Worm (Caenorhabditis elegans): ENCODE results near the gene F08H9.2.

ce11 chrV:14498204-14498603, 37.7 kb downstream of the F08H9.2 start:
- TF ChIP-seq fkh-4 (tag; optimal IDR thresholded peaks at IDR 0.05; ENCODE audit: borderline replicate concordance): no peak
- no peak for TF ChIP-seq unc-62 (GFP tag; optimal IDR thresholded peaks at IDR 0.05)
- TF ChIP-seq fkh-8 (tag; optimal IDR thresholded peaks at IDR 0.05): no peak
- no peak for TF ChIP-seq dpl-1 (GFP tag; optimal IDR thresholded peaks at IDR 0.05)
- TF ChIP-seq lin-15B (tag; optimal IDR thresholded peaks at IDR 0.05): no peak
- TF ChIP-seq ztf-11 (tag; optimal IDR thresholded peaks at IDR 0.05): no peak
- TF ChIP-seq C04F5.9 (tag; optimal IDR thresholded peaks at IDR 0.05): no peak
- no peak for TF ChIP-seq pqm-1 (tag; optimal IDR thresholded peaks at IDR 0.05)
- no peak for TF ChIP-seq snpc-4 (tag; optimal IDR thresholded peaks at IDR 0.05)
- no peak for TF ChIP-seq lin-39 (tag; optimal IDR thresholded peaks at IDR 0.05)
- no peak for TF ChIP-seq zag-1 (tag; optimal IDR thresholded peaks at IDR 0.05)
- no peak for TF ChIP-seq mep-1 (tag; optimal IDR thresholded peaks at IDR 0.05)
- TF ChIP-seq ztf-4 (tag; optimal IDR thresholded peaks at IDR 0.05): no peak
- no peak for TF ChIP-seq ceh-8 (GFP tag; optimal IDR thresholded peaks at IDR 0.05)

Measured in whole organism, L1 larva.